Worm (Caenorhabditis elegans): ENCODE data around the gene chw-1.

ce11 chrV:10505553-10505952 is 43.5 kb downstream of the chw-1 start, which contains the start of gene C35A5.5:
- no peak for TF ChIP-seq unc-62 (GFP tag; optimal IDR thresholded peaks at IDR 0.05)
- no peak for TF ChIP-seq lin-39 (tag; optimal IDR thresholded peaks at IDR 0.05)
- no peak for TF ChIP-seq lsy-2 (tag; optimal IDR thresholded peaks at IDR 0.05)
- TF ChIP-seq elt-1 (tag; optimal IDR thresholded peaks at IDR 0.05), result no peak

Data from whole organism, L2 larva.